Worm (Caenorhabditis elegans) whole organism, mixed stage, embryonic: ENCODE measurements around the gene F25B5.6.

Experiments
- blmp-1 ChIP-seq: fragments of 150-350 bp; optimal IDR thresholded peaks from 2 replicates; lab custom pipeline; 2014; ENCODE audit warnings: missing biosample characterization, missing genetic modification characterization
- ceh-83 ChIP-seq: fragments of 200-800 bp; sonication (Bioruptor generic); optimal IDR thresholded peaks from 2 replicates; lab custom pipeline; 2018; ENCODE audit warnings: mild to moderate bottlenecking, missing genetic modification characterization, missing compliant biosample characterization
- ces-1 ChIP-seq: fragments of 150-350 bp; optimal IDR thresholded peaks from 2 replicates; lab custom pipeline; 2014; ENCODE audit warnings: missing biosample characterization, missing genetic modification reagents, missing genetic modification characterization
- lin-13 ChIP-seq: fragments of 150-350 bp; optimal IDR thresholded peaks from 2 replicates; lab custom pipeline; 2014; ENCODE audit warnings: missing biosample characterization, missing genetic modification characterization
- lsy-2 ChIP-seq: fragments of 150-350 bp; optimal IDR thresholded peaks from 2 replicates; lab custom pipeline; 2014; ENCODE audit warnings: missing biosample characterization, missing genetic modification characterization
- nhr-12 ChIP-seq: fragments of 150-350 bp; optimal IDR thresholded peaks from 2 replicates; lab custom pipeline; 2014; ENCODE audit warnings: missing biosample characterization, missing genetic modification characterization
- nhr-237 ChIP-seq: fragments of 150-350 bp; optimal IDR thresholded peaks from 2 replicates; lab custom pipeline; 2014; ENCODE audit warnings: missing biosample characterization, missing genetic modification characterization
- nhr-76 ChIP-seq: sonication (generic microtip); optimal IDR thresholded peaks from 2 replicates; lab custom pipeline; 2017; ENCODE audit warnings: missing biosample characterization, missing genetic modification characterization
- sem-2 ChIP-seq: fragments of 200-800 bp; sonication (Bioruptor generic); optimal IDR thresholded peaks from 2 replicates; lab custom pipeline; 2018; ENCODE audit warnings: mild to moderate bottlenecking, missing genetic modification characterization, missing compliant biosample characterization
- snpc-4 ChIP-seq: fragments of 150-350 bp; optimal IDR thresholded peaks from 2 replicates; lab custom pipeline; 2014; ENCODE audit warnings: missing biosample characterization, missing genetic modification characterization
- unc-39 ChIP-seq: fragments of 150-350 bp; optimal IDR thresholded peaks from 2 replicates; lab custom pipeline; 2014; ENCODE audit warnings: missing biosample characterization, missing genetic modification characterization
- ztf-11 ChIP-seq: fragments of 150-350 bp; optimal IDR thresholded peaks from 2 replicates; lab custom pipeline; 2014; ENCODE audit warnings: missing biosample characterization, missing genetic modification characterization

- TF ChIP-seq ztf-11 (tag; lab: Kevin White, UChicago) (no peak), blmp-1 (tag; lab: Kevin White, UChicago) (no peak), lsy-2 (tag; lab: Kevin White, UChicago) (no peak), ces-1 (GFP tag; lab: Kevin White, UChicago) (peak; percentile 7), ceh-83 (no peak), unc-39 (tag; lab: Kevin White, UChicago) (no peak), nhr-76 (tag; lab: Kevin White, UChicago) (no peak), lin-13 (tag; lab: Kevin White, UChicago) (no peak), nhr-12 (tag; lab: Kevin White, UChicago) (no peak), sem-2 (GFP tag; lab: Kevin White, UChicago) (no peak), nhr-237 (no peak), snpc-4 (tag; lab: Kevin White, UChicago) (no peak)
Measured at ce11 chrIII:5934138-5934658, 14.3 kb downstream of the F25B5.6 start.
